Worm (Caenorhabditis elegans) whole organism, mixed stage, embryonic: ENCODE results near the gene Y59C2A.3.

Experiments used
- bed-3 ChIP-seq: fragments of 200-800 bp; sonication (Bioruptor generic); optimal IDR thresholded peaks from 3 replicates; lab custom pipeline; 2018; ENCODE audit warnings: mild to moderate bottlenecking, missing genetic modification characterization, moderate library complexity, missing compliant biosample characterization
- blmp-1 ChIP-seq: fragments of 150-350 bp; optimal IDR thresholded peaks from 2 replicates; lab custom pipeline; 2014; ENCODE audit warnings: missing biosample characterization, missing genetic modification characterization
- ceh-39 ChIP-seq: fragments of 150-350 bp; optimal IDR thresholded peaks from 2 replicates; lab custom pipeline; 2014; ENCODE audit warnings: missing biosample characterization, missing genetic modification characterization
- ceh-43 ChIP-seq: fragments of 200-800 bp; sonication (Bioruptor generic); optimal IDR thresholded peaks from 2 replicates; lab custom pipeline; 2018; ENCODE audit warnings: mild to moderate bottlenecking, missing genetic modification characterization, moderate library complexity, missing compliant biosample characterization
- ceh-83 ChIP-seq: fragments of 200-800 bp; sonication (Bioruptor generic); optimal IDR thresholded peaks from 2 replicates; lab custom pipeline; 2018; ENCODE audit warnings: mild to moderate bottlenecking, missing genetic modification characterization, missing compliant biosample characterization
- ces-1 ChIP-seq: fragments of 150-350 bp; optimal IDR thresholded peaks from 2 replicates; lab custom pipeline; 2014; ENCODE audit warnings: missing biosample characterization, missing genetic modification reagents, missing genetic modification characterization
- cnd-1 ChIP-seq: fragments of 200-800 bp; sonication (Bioruptor generic); optimal IDR thresholded peaks from 2 replicates; lab custom pipeline; 2018; ENCODE audit warnings: mild to moderate bottlenecking, missing genetic modification characterization, missing compliant biosample characterization
- drap-1 ChIP-seq: fragments of 200-800 bp; sonication (Bioruptor generic); optimal IDR thresholded peaks from 3 replicates; lab custom pipeline; 2018; ENCODE audit warnings: mild to moderate bottlenecking, missing genetic modification characterization, missing compliant biosample characterization
- elt-1 ChIP-seq: sonication (generic microtip); optimal IDR thresholded peaks from 2 replicates; lab custom pipeline; 2017; ENCODE audit warnings: missing genetic modification characterization, mild to moderate bottlenecking, missing compliant biosample characterization, antibody characterized with exemption, moderate library complexity, borderline replicate concordance; ENCODE audit not compliant: insufficient read depth
- elt-3 ChIP-seq: fragments of 150-350 bp; optimal IDR thresholded peaks from 2 replicates; lab custom pipeline; 2014; ENCODE audit warnings: missing biosample characterization, missing genetic modification characterization
- ham-2 ChIP-seq: fragments of 200-800 bp; sonication (Bioruptor generic); optimal IDR thresholded peaks from 2 replicates; lab custom pipeline; 2018; ENCODE audit warnings: mild to moderate bottlenecking, missing genetic modification characterization, missing compliant biosample characterization
- hlh-1 ChIP-seq: fragments of 150-350 bp; optimal IDR thresholded peaks from 2 replicates; lab custom pipeline; 2014; ENCODE audit warnings: missing biosample characterization, missing genetic modification reagents, missing genetic modification characterization
- lin-13 ChIP-seq: fragments of 150-350 bp; optimal IDR thresholded peaks from 2 replicates; lab custom pipeline; 2014; ENCODE audit warnings: missing biosample characterization, missing genetic modification characterization
- lsy-2 ChIP-seq: fragments of 150-350 bp; optimal IDR thresholded peaks from 2 replicates; lab custom pipeline; 2014; ENCODE audit warnings: missing biosample characterization, missing genetic modification characterization
- mab-5 ChIP-seq: fragments of 150-350 bp; optimal IDR thresholded peaks from 2 replicates; lab custom pipeline; 2014; ENCODE audit warnings: missing biosample characterization, missing genetic modification characterization
- mep-1 ChIP-seq: fragments of 150-350 bp; optimal IDR thresholded peaks from 2 replicates; lab custom pipeline; 2017; ENCODE audit warnings: missing biosample characterization, missing genetic modification reagents, missing genetic modification characterization, inconsistent platforms
- mls-2 ChIP-seq: sonication (generic microtip); optimal IDR thresholded peaks from 2 replicates; lab custom pipeline; 2016; ENCODE audit warnings: mild to moderate bottlenecking, missing genetic modification characterization, moderate library complexity, missing compliant biosample characterization
- nhr-12 ChIP-seq: fragments of 150-350 bp; optimal IDR thresholded peaks from 2 replicates; lab custom pipeline; 2014; ENCODE audit warnings: missing biosample characterization, missing genetic modification characterization
- nhr-2 ChIP-seq: fragments of 150-350 bp; optimal IDR thresholded peaks from 2 replicates; lab custom pipeline; 2014; ENCODE audit warnings: missing biosample characterization, missing genetic modification characterization
- nhr-237 ChIP-seq: fragments of 150-350 bp; optimal IDR thresholded peaks from 2 replicates; lab custom pipeline; 2014; ENCODE audit warnings: missing biosample characterization, missing genetic modification characterization
- nhr-76 ChIP-seq: sonication (generic microtip); optimal IDR thresholded peaks from 2 replicates; lab custom pipeline; 2017; ENCODE audit warnings: missing biosample characterization, missing genetic modification characterization
- pha-4 ChIP-seq: fragments of 150-350 bp; optimal IDR thresholded peaks from 2 replicates; lab custom pipeline; 2018; ENCODE audit warnings: missing biosample characterization, missing genetic modification reagents, missing genetic modification characterization
- sem-2 ChIP-seq: fragments of 200-800 bp; sonication (Bioruptor generic); optimal IDR thresholded peaks from 2 replicates; lab custom pipeline; 2018; ENCODE audit warnings: mild to moderate bottlenecking, missing genetic modification characterization, missing compliant biosample characterization
- snpc-4 ChIP-seq: fragments of 150-350 bp; optimal IDR thresholded peaks from 2 replicates; lab custom pipeline; 2014; ENCODE audit warnings: missing biosample characterization, missing genetic modification characterization
- sptf-1 ChIP-seq: sonication (generic microtip); optimal IDR thresholded peaks from 2 replicates; lab custom pipeline; 2017; ENCODE audit warnings: mild to moderate bottlenecking, missing genetic modification characterization, moderate library complexity, missing compliant biosample characterization
- tbx-8 ChIP-seq: fragments of 200-800 bp; sonication (Bioruptor generic); optimal IDR thresholded peaks from 2 replicates; lab custom pipeline; 2018; ENCODE audit warnings: mild to moderate bottlenecking, missing genetic modification characterization, moderate library complexity, missing compliant biosample characterization
- unc-120 ChIP-seq: sonication (generic microtip); optimal IDR thresholded peaks from 2 replicates; lab custom pipeline; 2017; ENCODE audit warnings: missing genetic modification characterization, missing compliant biosample characterization; ENCODE audit not compliant: poor library complexity, severe bottlenecking
- unc-62 ChIP-seq: fragments of 150-350 bp; optimal IDR thresholded peaks from 2 replicates; lab custom pipeline; 2014; ENCODE audit warnings: missing biosample characterization, missing genetic modification reagents, missing genetic modification characterization
- zip-8 ChIP-seq: fragments of 150-350 bp; optimal IDR thresholded peaks from 2 replicates; lab custom pipeline; 2014; ENCODE audit warnings: missing biosample characterization, missing genetic modification characterization
- ztf-11 ChIP-seq: fragments of 150-350 bp; optimal IDR thresholded peaks from 2 replicates; lab custom pipeline; 2014; ENCODE audit warnings: missing biosample characterization, missing genetic modification characterization

Gene Y59C2A.3

ce11 chrII:2207812-2208211, 11.9 kb downstream of the Y59C2A.3 start, which contains the start of gene Y59C2A.1:
Y59C2A.1 (plus strand) TSS chrII:2208112.
- no peak for TF ChIP-seq ham-2 (GFP tag; lab: Kevin White, UChicago)
- no peak for TF ChIP-seq nhr-76 (tag; lab: Kevin White, UChicago)
- no peak for TF ChIP-seq ceh-39 (tag; lab: Kevin White, UChicago)
- TF ChIP-seq nhr-237 (tag; lab: Kevin White, UChicago): no peak
- TF ChIP-seq lin-13 (tag; lab: Kevin White, UChicago): no peak
- no peak for TF ChIP-seq elt-3
- no peak for TF ChIP-seq snpc-4 (tag; lab: Kevin White, UChicago)
- no peak for TF ChIP-seq nhr-2 (tag; lab: Kevin White, UChicago)

- no peak for TF ChIP-seq sptf-1 (tag; lab: Kevin White, UChicago)
- TF ChIP-seq ceh-39 (tag; lab: Kevin White, UChicago): no peak
- TF ChIP-seq snpc-4 (tag; lab: Kevin White, UChicago): no peak
- no peak for TF ChIP-seq nhr-2 (tag; lab: Kevin White, UChicago)
- no peak for TF ChIP-seq nhr-76 (tag; lab: Kevin White, UChicago)
- no peak for TF ChIP-seq zip-8 (tag; lab: Kevin White, UChicago)
- no peak for TF ChIP-seq nhr-12 (tag; lab: Kevin White, UChicago)
- TF ChIP-seq elt-1 (tag; lab: Kevin White, UChicago): no peak
- TF ChIP-seq sem-2 (GFP tag; lab: Kevin White, UChicago): no peak
- no peak for TF ChIP-seq elt-3
- TF ChIP-seq cnd-1 (tag; lab: Kevin White, UChicago): no peak
- TF ChIP-seq bed-3: no peak
Measured at ce11 chrII:2206064-2206722, 13.5 kb downstream of the Y59C2A.3 start.

ce11 chrII:2204077-2204476, 15.6 kb downstream of the Y59C2A.3 start, which contains the start of gene Y59C2A.2:
Y59C2A.2 (minus strand) TSS chrII:2204137.
- TF ChIP-seq ceh-83 (GFP tag; lab: Kevin White, UChicago) (peak; percentile 14), cnd-1 (tag; lab: Kevin White, UChicago) (no peak), unc-120 (no peak), mab-5 (no peak), hlh-1 (tag; lab: Kevin White, UChicago) (peak; percentile 17), lsy-2 (tag; lab: Kevin White, UChicago) (peak; percentile 34), elt-1 (tag; lab: Kevin White, UChicago) (no peak), bed-3 (no peak), ceh-43 (GFP tag; lab: Kevin White, UChicago) (no peak), ces-1 (no peak), nhr-237 (tag; lab: Kevin White, UChicago) (peak; percentile 34), mep-1 (tag; lab: Kevin White, UChicago) (peak; percentile 85), unc-62 (no peak), sem-2 (GFP tag; lab: Kevin White, UChicago) (no peak), ceh-39 (tag; lab: Kevin White, UChicago) (no peak), mls-2 (tag; lab: Kevin White, UChicago) (no peak), lin-13 (tag; lab: Kevin White, UChicago) (peak; percentile 34), ham-2 (GFP tag; lab: Kevin White, UChicago) (no peak), tbx-8 (no peak), blmp-1 (no peak), ztf-11 (tag; lab: Kevin White, UChicago) (no peak), elt-3 (no peak), snpc-4 (tag; lab: Kevin White, UChicago) (no peak), pha-4 (no peak), nhr-76 (tag; lab: Kevin White, UChicago) (no peak)

ce11 chrII:2202147-2202546, 17.6 kb downstream of the Y59C2A.3 start:
- TF ChIP-seq lsy-2 (tag; lab: Kevin White, UChicago): peak; percentile 1
- no peak for TF ChIP-seq bed-3

ce11 chrII:2197555-2198288, 22.0 kb downstream of the Y59C2A.3 start, which contains the start of gene C33C12.1:
C33C12.1 (plus strand) TSS chrII:2198238.
- TF ChIP-seq ceh-43 (GFP tag; lab: Kevin White, UChicago): no peak
- TF ChIP-seq ham-2 (GFP tag; lab: Kevin White, UChicago): no peak
- no peak for TF ChIP-seq bed-3
- no peak for TF ChIP-seq cnd-1 (tag; lab: Kevin White, UChicago)
- no peak for TF ChIP-seq drap-1 (GFP tag; lab: Kevin White, UChicago)
- peak; percentile 38 for TF ChIP-seq ces-1
